Fruit fly (Drosophila melanogaster): Measurements from ENCODE around the gene Zasp66.
A peak's percentile ranks its signal among the peaks of the same experiment; 100 is the strongest.

Zasp66 gene

dm6 chr3L:8669087-8669486 lies 44.9 kb downstream of the Zasp66 start:
- no peak for TF ChIP-seq CG11617 (GFP tag; optimal IDR thresholded peaks at IDR 0.05)
- TF ChIP-seq kay (GFP tag; ENCODE audit: borderline replicate concordance): no peak
- TF ChIP-seq bab1 (GFP tag; optimal IDR thresholded peaks at IDR 0.05): no peak
- TF ChIP-seq Clk (GFP tag; optimal IDR thresholded peaks at IDR 0.05): no peak
- TF ChIP-seq CG1620 (GFP tag; optimal IDR thresholded peaks at IDR 0.05): no peak
- no peak for TF ChIP-seq Hr96 (GFP tag; optimal IDR thresholded peaks at IDR 0.05)
- TF ChIP-seq CG14711 (tag; optimal IDR thresholded peaks at IDR 0.05): no peak
- no peak for TF ChIP-seq ovo (GFP tag; optimal IDR thresholded peaks at IDR 0.05)
- TF ChIP-seq Mnt (GFP tag; optimal IDR thresholded peaks at IDR 0.05): no peak
- no peak for TF ChIP-seq cnc (optimal IDR thresholded peaks at IDR 0.05)
- no peak for TF ChIP-seq CG7045 (GFP tag; optimal IDR thresholded peaks at IDR 0.05)
- no peak for TF ChIP-seq Crg-1 (GFP tag; optimal IDR thresholded peaks at IDR 0.05)
- no peak for TF ChIP-seq pad (GFP tag; optimal IDR thresholded peaks at IDR 0.05)
- TF ChIP-seq cic (GFP tag; optimal IDR thresholded peaks at IDR 0.05): no peak

dm6 chr3L:8669847-8670622 lies 45.9 kb downstream of the Zasp66 start:
- TF ChIP-seq cnc (optimal IDR thresholded peaks at IDR 0.05): no peak
- TF ChIP-seq CG7045 (GFP tag; optimal IDR thresholded peaks at IDR 0.05): no peak
- TF ChIP-seq tj (GFP tag; optimal IDR thresholded peaks at IDR 0.05): no peak
- TF ChIP-seq CG12768 (GFP tag; optimal IDR thresholded peaks at IDR 0.05): no peak
- no peak for TF ChIP-seq CG7101 (tag; optimal IDR thresholded peaks at IDR 0.05)
- TF ChIP-seq CG14711 (tag; optimal IDR thresholded peaks at IDR 0.05): no peak
- TF ChIP-seq kay (GFP tag; ENCODE audit: borderline replicate concordance): no peak
- TF ChIP-seq CG1620 (GFP tag; optimal IDR thresholded peaks at IDR 0.05): no peak
- TF ChIP-seq Clk (GFP tag; optimal IDR thresholded peaks at IDR 0.05): no peak
- TF ChIP-seq CG33017 (tag; optimal IDR thresholded peaks at IDR 0.05): no peak
- no peak for TF ChIP-seq bab1 (GFP tag; optimal IDR thresholded peaks at IDR 0.05)
- no peak for TF ChIP-seq ovo (GFP tag; optimal IDR thresholded peaks at IDR 0.05)
- no peak for TF ChIP-seq Hr96 (GFP tag; optimal IDR thresholded peaks at IDR 0.05)
- no peak for TF ChIP-seq pad (GFP tag; optimal IDR thresholded peaks at IDR 0.05)
- no peak for TF ChIP-seq Crg-1 (GFP tag; optimal IDR thresholded peaks at IDR 0.05)
- no peak for TF ChIP-seq CG11617 (GFP tag; optimal IDR thresholded peaks at IDR 0.05)
- TF ChIP-seq Mnt (GFP tag; optimal IDR thresholded peaks at IDR 0.05): no peak
- TF ChIP-seq cic (GFP tag; optimal IDR thresholded peaks at IDR 0.05): no peak

dm6 chr3L:8670983-8671382 lies 46.8 kb downstream of the Zasp66 start:
- TF ChIP-seq CG33017 (tag; optimal IDR thresholded peaks at IDR 0.05) (no peak), tj (GFP tag; optimal IDR thresholded peaks at IDR 0.05) (no peak), cic (GFP tag; optimal IDR thresholded peaks at IDR 0.05) (no peak), ovo (GFP tag; optimal IDR thresholded peaks at IDR 0.05) (no peak), CG11617 (GFP tag; optimal IDR thresholded peaks at IDR 0.05) (no peak), Crg-1 (GFP tag; optimal IDR thresholded peaks at IDR 0.05) (no peak), Mnt (GFP tag; optimal IDR thresholded peaks at IDR 0.05) (no peak), CG1620 (GFP tag; optimal IDR thresholded peaks at IDR 0.05) (no peak), CG14711 (tag; optimal IDR thresholded peaks at IDR 0.05) (no peak), toe (GFP tag; optimal IDR thresholded peaks at IDR 0.05) (no peak), cnc (optimal IDR thresholded peaks at IDR 0.05) (no peak), CG12768 (GFP tag; optimal IDR thresholded peaks at IDR 0.05) (no peak), kay (GFP tag; ENCODE audit: borderline replicate concordance) (no peak)

dm6 chr3L:8672199-8673059 lies 48.3 kb downstream of the Zasp66 start:
- TF ChIP-seq pad (GFP tag; optimal IDR thresholded peaks at IDR 0.05) (peak; percentile 74), CG7101 (tag; optimal IDR thresholded peaks at IDR 0.05) (peak; percentile 50), Mnt (GFP tag; optimal IDR thresholded peaks at IDR 0.05) (no peak), CG1620 (GFP tag; optimal IDR thresholded peaks at IDR 0.05) (no peak), cic (GFP tag; optimal IDR thresholded peaks at IDR 0.05) (no peak), CG7045 (GFP tag; optimal IDR thresholded peaks at IDR 0.05) (no peak), Clk (GFP tag; optimal IDR thresholded peaks at IDR 0.05) (no peak), CG12768 (GFP tag; optimal IDR thresholded peaks at IDR 0.05) (no peak), Crg-1 (GFP tag; optimal IDR thresholded peaks at IDR 0.05) (no peak), CG14711 (tag; optimal IDR thresholded peaks at IDR 0.05) (peak; percentile 32), toe (GFP tag; optimal IDR thresholded peaks at IDR 0.05) (no peak), ovo (GFP tag; optimal IDR thresholded peaks at IDR 0.05) (peak; percentile 69), CG33017 (tag; optimal IDR thresholded peaks at IDR 0.05) (no peak), CG5204 (GFP tag; optimal IDR thresholded peaks at IDR 0.05) (peak; percentile 40), Hr96 (GFP tag; optimal IDR thresholded peaks at IDR 0.05) (peak; percentile 8), tj (GFP tag; optimal IDR thresholded peaks at IDR 0.05) (peak; percentile 43), CG11617 (GFP tag; optimal IDR thresholded peaks at IDR 0.05) (peak; percentile 51), bab1 (GFP tag; optimal IDR thresholded peaks at IDR 0.05) (no peak), kay (GFP tag; ENCODE audit: borderline replicate concordance) (no peak), cnc (optimal IDR thresholded peaks at IDR 0.05) (no peak)

- TF ChIP-seq CG11617 (GFP tag; optimal IDR thresholded peaks at IDR 0.05): peak; percentile 17
- TF ChIP-seq toe (GFP tag; optimal IDR thresholded peaks at IDR 0.05): peak; percentile 22
- peak; percentile 24 for TF ChIP-seq kay (GFP tag; ENCODE audit: borderline replicate concordance)
- peak; percentile 46 for TF ChIP-seq tj (GFP tag; optimal IDR thresholded peaks at IDR 0.05)
- no peak for TF ChIP-seq CG1620 (GFP tag; optimal IDR thresholded peaks at IDR 0.05)
- TF ChIP-seq CG7045 (GFP tag; optimal IDR thresholded peaks at IDR 0.05): no peak
- no peak for TF ChIP-seq ovo (GFP tag; optimal IDR thresholded peaks at IDR 0.05)
- TF ChIP-seq CG33017 (tag; optimal IDR thresholded peaks at IDR 0.05): peak; percentile 21
- TF ChIP-seq CG12768 (GFP tag; optimal IDR thresholded peaks at IDR 0.05): no peak
- TF ChIP-seq Mnt (GFP tag; optimal IDR thresholded peaks at IDR 0.05): peak; percentile 41
- peak; percentile 22 for TF ChIP-seq Hr96 (GFP tag; optimal IDR thresholded peaks at IDR 0.05)
- no peak for TF ChIP-seq CG7101 (tag; optimal IDR thresholded peaks at IDR 0.05)
- no peak for TF ChIP-seq CG14711 (tag; optimal IDR thresholded peaks at IDR 0.05)
- no peak for TF ChIP-seq cnc (optimal IDR thresholded peaks at IDR 0.05)
- TF ChIP-seq bab1 (GFP tag; optimal IDR thresholded peaks at IDR 0.05): no peak
Measured at dm6 chr3L:8673377-8674000, 49.3 kb downstream of the Zasp66 start.
